Worm (Caenorhabditis elegans) whole organism, L2 larva: Measurements from ENCODE around the gene T09A5.4.

ENCODE experiments used
- ZK546.5 ChIP-seq: sonication (generic microtip); optimal IDR thresholded peaks from 2 replicates; lab custom pipeline; 2017; ENCODE audit warnings: missing biosample characterization, missing genetic modification characterization
- ama-1 ChIP-seq: fragments of 150-350 bp; optimal IDR thresholded peaks from 2 replicates; lab custom pipeline; 2018; ENCODE audit warnings: inconsistent platforms
- blmp-1 ChIP-seq: sonication (generic microtip); optimal IDR thresholded peaks from 2 replicates; lab custom pipeline; 2017; ENCODE audit warnings: missing genetic modification characterization, mild to moderate bottlenecking, missing compliant biosample characterization, antibody characterized with exemption, moderate library complexity; ENCODE audit not compliant: insufficient read depth
- ceh-82 ChIP-seq: fragments of 150-350 bp; optimal IDR thresholded peaks from 2 replicates; lab custom pipeline; 2014; ENCODE audit warnings: missing biosample characterization, missing genetic modification characterization
- fos-1 ChIP-seq: fragments of 150-350 bp; optimal IDR thresholded peaks from 2 replicates; lab custom pipeline; 2014; ENCODE audit warnings: missing biosample characterization, missing genetic modification characterization
- lin-11 ChIP-seq: fragments of 150-350 bp; sonication (generic microtip); optimal IDR thresholded peaks from 2 replicates; lab custom pipeline; 2014; ENCODE audit warnings: missing biosample characterization, missing genetic modification characterization, inconsistent platforms, mixed read lengths
- lin-13 ChIP-seq: fragments of 150-350 bp; optimal IDR thresholded peaks from 2 replicates; lab custom pipeline; 2014; ENCODE audit warnings: missing biosample characterization, missing genetic modification reagents, missing genetic modification characterization
- lsy-2 ChIP-seq, 2 experiments: fragments of 150-350 bp in 1 of 2; sonication (generic microtip) in 1 of 2; optimal IDR thresholded peaks; 2 replicates each; lab custom pipeline; 2014 to 2017; ENCODE audit warnings: missing biosample characterization in 2 of 2, missing genetic modification characterization in 2 of 2
- nhr-11 ChIP-seq: fragments of 150-350 bp; optimal IDR thresholded peaks from 2 replicates; lab custom pipeline; 2014; ENCODE audit warnings: missing biosample characterization, missing genetic modification characterization
- nhr-23 ChIP-seq: fragments of 150-350 bp; optimal IDR thresholded peaks from 2 replicates; lab custom pipeline; 2014; ENCODE audit warnings: missing biosample characterization, missing genetic modification reagents, missing genetic modification characterization
- nhr-237 ChIP-seq: fragments of 150-350 bp; optimal IDR thresholded peaks from 2 replicates; lab custom pipeline; 2014; ENCODE audit warnings: missing biosample characterization, missing genetic modification characterization
- nhr-77 ChIP-seq: fragments of 150-350 bp; optimal IDR thresholded peaks from 2 replicates; lab custom pipeline; 2014; ENCODE audit warnings: missing biosample characterization, missing genetic modification characterization
- unc-55 ChIP-seq: fragments of 150-350 bp; sonication (generic microtip); optimal IDR thresholded peaks from 3 replicates; lab custom pipeline; 2014; ENCODE audit warnings: missing biosample characterization, missing genetic modification reagents, missing genetic modification characterization
- unc-62 ChIP-seq: fragments of 150-350 bp; optimal IDR thresholded peaks from 2 replicates; lab custom pipeline; 2014; ENCODE audit warnings: missing biosample characterization, missing genetic modification reagents, missing genetic modification characterization

DNA sequence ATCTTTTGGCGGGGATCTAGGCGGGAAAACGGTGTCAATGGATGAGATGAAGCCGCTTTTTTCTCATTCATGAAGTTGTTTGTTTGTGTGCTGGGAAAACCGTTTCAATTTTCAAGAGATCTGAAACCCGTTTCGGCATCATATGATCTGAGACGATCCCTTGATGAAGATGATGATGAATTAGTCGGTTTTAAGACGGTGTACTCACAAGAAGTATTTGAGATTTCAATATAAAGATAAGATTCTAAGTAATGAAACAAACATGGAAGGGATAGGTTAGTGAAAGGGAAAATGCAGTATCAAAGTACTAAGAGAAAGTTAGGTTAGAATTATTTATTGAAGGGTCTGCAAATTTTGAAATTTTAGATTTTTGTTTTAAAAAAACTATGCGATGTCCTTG, 37.8 kb upstream of the T09A5.4 start:
- TF ChIP-seq lin-13 (GFP tag; lab: Kevin White, UChicago): no peak
- no peak for TF ChIP-seq unc-55 (GFP tag; lab: Kevin White, UChicago)
- TF ChIP-seq unc-62 (GFP tag; lab: Kevin White, UChicago): no peak
- TF ChIP-seq nhr-11 (tag; lab: Kevin White, UChicago): no peak
- no peak for TF ChIP-seq lsy-2 (tag; optimal IDR thresholded peaks at IDR 0.05; lab: Kevin White, UChicago)
- no peak for TF ChIP-seq nhr-23
- no peak for TF ChIP-seq ceh-82
- TF ChIP-seq lin-11 (tag; lab: Kevin White, UChicago): no peak
- TF ChIP-seq fos-1 (tag; lab: Kevin White, UChicago): no peak
- peak; percentile 93 for TF ChIP-seq blmp-1 (tag; lab: Kevin White, UChicago)
- TF ChIP-seq ZK546.5 (tag; lab: Kevin White, UChicago): no peak
- TF ChIP-seq nhr-237 (tag; lab: Kevin White, UChicago): no peak
- no peak for TF ChIP-seq nhr-77 (tag; lab: Kevin White, UChicago)
- TF ChIP-seq ama-1 (lab: Kevin White, UChicago): no peak
